4 fruit fly cellular contexts compared by ENCODE assay signal in the genomic region with DNA sequence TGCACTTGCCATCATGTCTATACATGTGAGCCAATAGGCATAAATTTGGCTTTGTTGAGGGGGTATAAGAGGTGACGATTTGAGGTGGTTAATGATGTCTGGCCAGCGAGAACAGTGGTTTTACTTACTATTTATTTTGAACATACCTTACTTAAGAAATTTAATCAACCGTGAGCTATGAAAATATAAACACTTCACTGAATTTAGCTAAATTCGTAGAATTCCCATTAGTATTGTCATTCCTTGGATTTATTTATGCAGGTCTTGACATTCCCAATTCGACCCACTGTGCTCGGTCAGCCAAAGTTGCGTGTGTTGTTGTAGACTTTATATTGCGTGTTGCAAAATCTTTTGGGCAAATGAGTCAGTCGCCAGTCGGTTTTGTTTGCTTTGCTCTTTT.
TF ChIP-seq lines count a peak whose summit lies in the region.

No protein-coding gene starts in this region.

- no peak for TF ChIP-seq CTCF in whole organism, embryonic (GFP tag; optimal IDR thresholded peaks at IDR 0.05; lab: Kevin White, UChicago)

TF ChIP-seq in whole organism, embryonic, 481 proteins besides CTCF, POLR2A, EP300 and RAD21 (continues in another document):
- TF ChIP-seq GATAe (GFP tag; conservative IDR thresholded peaks at IDR 0.05; lab: Robert Waterston, UW) (no peak), Kr (GFP tag; optimal IDR thresholded peaks at IDR 0.05; lab: Kevin White, UChicago) (no peak), chinmo (GFP tag; IDR thresholded peaks at IDR 0.05; lab: Robert Waterston, UW; ENCODE audit: partially characterized antibody) (no peak), dysf (GFP tag; IDR thresholded peaks at IDR 0.05; lab: Robert Waterston, UW) (peak; percentile 38; the same call in 1 of the 3 replicates), CG14441 (GFP tag; IDR thresholded peaks at IDR 0.05; lab: Robert Waterston, UW) (peak; percentile 60), Dek (tag; optimal IDR thresholded peaks at IDR 0.05; lab: Kevin White, UChicago) (no peak), gem (tag; optimal IDR thresholded peaks at IDR 0.05; lab: Kevin White, UChicago) (peak; percentile 32), CG12744 (GFP tag; optimal IDR thresholded peaks at IDR 0.05; lab: Kevin White, UChicago) (no peak), CG10462 (GFP tag; optimal IDR thresholded peaks at IDR 0.05; lab: Kevin White, UChicago) (no peak), exex (tag; optimal IDR thresholded peaks at IDR 0.05; lab: Kevin White, UChicago) (no peak), CG31365 (tag; optimal IDR thresholded peaks at IDR 0.05; lab: Kevin White, UChicago) (no peak), slbo (GFP tag; IDR thresholded peaks at IDR 0.05; lab: Robert Waterston, UW) (peak; percentile 15; the same call in 1 of the 2 replicates), usp (GFP tag; optimal IDR thresholded peaks at IDR 0.05; lab: Kevin White, UChicago) (no peak), Xbp1 (GFP tag; optimal IDR thresholded peaks at IDR 0.05; lab: Kevin White, UChicago) (no peak), sisA (GFP tag; IDR thresholded peaks at IDR 0.05; lab: Robert Waterston, UW) (no peak), her (GFP tag; optimal IDR thresholded peaks at IDR 0.05; lab: Kevin White, UChicago) (no peak), CG7928 (GFP tag; optimal IDR thresholded peaks at IDR 0.05; lab: Kevin White, UChicago) (no peak), pum (GFP tag; optimal IDR thresholded peaks at IDR 0.05; lab: Kevin White, UChicago) (no peak), Pdp1 (GFP tag; optimal IDR thresholded peaks at IDR 0.05; lab: Kevin White, UChicago) (no peak), Fer3 (tag; optimal IDR thresholded peaks at IDR 0.05; lab: Kevin White, UChicago) (no peak), CG11085 (GFP tag; IDR thresholded peaks at IDR 0.05; lab: Robert Waterston, UW) (no peak), CG14014 (GFP tag; IDR thresholded peaks at IDR 0.05; lab: Robert Waterston, UW) (no peak)

TF ChIP-seq in whole organism, prepupa, 60 proteins besides CTCF, POLR2A, EP300 and RAD21 (continues in another document):
- TF ChIP-seq Smox (GFP tag; optimal IDR thresholded peaks at IDR 0.05; lab: Kevin White, UChicago), result peak; percentile 34
- TF ChIP-seq Lpt (GFP tag; optimal IDR thresholded peaks at IDR 0.05; lab: Kevin White, UChicago), result peak; percentile 31
- peak; percentile 4 for TF ChIP-seq CG34406 (GFP tag; optimal IDR thresholded peaks at IDR 0.05; lab: Kevin White, UChicago)
- no peak for TF ChIP-seq CG6808 (GFP tag; optimal IDR thresholded peaks at IDR 0.05; lab: Kevin White, UChicago)
- peak; percentile 50 for TF ChIP-seq Hr4 (GFP tag; optimal IDR thresholded peaks at IDR 0.05; lab: Kevin White, UChicago)
- no peak for TF ChIP-seq CG11902 (GFP tag; optimal IDR thresholded peaks at IDR 0.05; lab: Kevin White, UChicago)
- TF ChIP-seq topi (GFP tag; optimal IDR thresholded peaks at IDR 0.05; lab: Kevin White, UChicago), result peak; percentile 31
- no peak for TF ChIP-seq dsx (GFP tag; optimal IDR thresholded peaks at IDR 0.05; lab: Kevin White, UChicago; ENCODE audit: poor library complexity, severe bottlenecking)
- peak; percentile 29 for TF ChIP-seq CG10631 (GFP tag; optimal IDR thresholded peaks at IDR 0.05; lab: Kevin White, UChicago)
- TF ChIP-seq Gug (GFP tag; IDR thresholded peaks at IDR 0.05; lab: Robert Waterston, UW), result 0 out of 2 replicates have a peak, but pooled peaks have one; percentile 16
- peak; percentile 11 for TF ChIP-seq Sox15 (GFP tag; optimal IDR thresholded peaks at IDR 0.05; lab: Kevin White, UChicago)
- no peak for TF ChIP-seq CG9139 (GFP tag; optimal IDR thresholded peaks at IDR 0.05; lab: Kevin White, UChicago)
- TF ChIP-seq CG16779 (tag; optimal IDR thresholded peaks at IDR 0.05; lab: Kevin White, UChicago), result no peak
- TF ChIP-seq CG7368 (GFP tag; optimal IDR thresholded peaks at IDR 0.05; lab: Kevin White, UChicago), result peak; percentile 17
- peak; percentile 79 for TF ChIP-seq CG15336 (GFP tag; IDR thresholded peaks at IDR 0.05; lab: Robert Waterston, UW)
- TF ChIP-seq Sox14 (GFP tag; optimal IDR thresholded peaks at IDR 0.05; lab: Kevin White, UChicago), result peak; percentile 35
- TF ChIP-seq Met (GFP tag; optimal IDR thresholded peaks at IDR 0.05; lab: Kevin White, UChicago), result peak; percentile 43
- no peak for TF ChIP-seq Ets96B (tag; optimal IDR thresholded peaks at IDR 0.05; lab: Kevin White, UChicago)
- peak; percentile 11 for TF ChIP-seq Ets21C (GFP tag; optimal IDR thresholded peaks at IDR 0.05; lab: Kevin White, UChicago)
- TF ChIP-seq Eip78C (GFP tag; lab: Kevin White, UChicago), result peak; percentile 81
- peak; percentile 2 for TF ChIP-seq vri (GFP tag; optimal IDR thresholded peaks at IDR 0.05; lab: Kevin White, UChicago)
- TF ChIP-seq pdm3 (GFP tag; optimal IDR thresholded peaks at IDR 0.05; lab: Kevin White, UChicago), result peak; percentile 61

TF ChIP-seq in whole organism, pupa, 21 proteins besides CTCF, POLR2A, EP300 and RAD21:
- peak; percentile 41 for TF ChIP-seq CG8301 (tag; optimal IDR thresholded peaks at IDR 0.05; lab: Kevin White, UChicago)
- peak; percentile 80 for TF ChIP-seq fd96Ca (GFP tag; IDR thresholded peaks at IDR 0.05; lab: Robert Waterston, UW)
- peak; percentile 52; the same call in 1 of the 2 replicates for TF ChIP-seq rn (GFP tag; IDR thresholded peaks at IDR 0.05; lab: Robert Waterston, UW)
- peak; percentile 79 for TF ChIP-seq CG4496 (GFP tag; IDR thresholded peaks at IDR 0.05; lab: Robert Waterston, UW)
- TF ChIP-seq CG34367 (tag; optimal IDR thresholded peaks at IDR 0.05; lab: Kevin White, UChicago), result no peak
- no peak for TF ChIP-seq gl (tag; optimal IDR thresholded peaks at IDR 0.05; lab: Kevin White, UChicago)
- TF ChIP-seq CG32121 (GFP tag; IDR thresholded peaks at IDR 0.05; lab: Robert Waterston, UW), result peak; percentile 78
- TF ChIP-seq Pif1A (GFP tag; optimal IDR thresholded peaks at IDR 0.05; lab: Kevin White, UChicago), result peak; percentile 18
- TF ChIP-seq CG8159 (tag; optimal IDR thresholded peaks at IDR 0.05; lab: Kevin White, UChicago), result no peak
- peak; percentile 70 for TF ChIP-seq Ets98B (GFP tag; IDR thresholded peaks at IDR 0.05; lab: Robert Waterston, UW)
- TF ChIP-seq CG14655 (GFP tag; optimal IDR thresholded peaks at IDR 0.05; lab: Kevin White, UChicago), result peak; percentile 26
- no peak for TF ChIP-seq EcR (GFP tag; optimal IDR thresholded peaks at IDR 0.05; lab: Kevin White, UChicago)
- no peak for TF ChIP-seq CG13204 (GFP tag; optimal IDR thresholded peaks at IDR 0.05; lab: Kevin White, UChicago)
- no peak for TF ChIP-seq CG10348 (GFP tag; IDR thresholded peaks at IDR 0.05; lab: Robert Waterston, UW)
- no peak for TF ChIP-seq CG15710 (tag; optimal IDR thresholded peaks at IDR 0.05; lab: Kevin White, UChicago)
- TF ChIP-seq CG9948 (tag; optimal IDR thresholded peaks at IDR 0.05; lab: Kevin White, UChicago), result peak; percentile 13
- TF ChIP-seq CG17806 (tag; optimal IDR thresholded peaks at IDR 0.05; lab: Kevin White, UChicago), result peak; percentile 16
- TF ChIP-seq Pif1B (GFP tag; optimal IDR thresholded peaks at IDR 0.05; lab: Kevin White, UChicago), result peak; percentile 32
- TF ChIP-seq CG12605 (GFP tag; IDR thresholded peaks at IDR 0.05; lab: Robert Waterston, UW), result peak; percentile 33; the same call in 1 of the 2 replicates
- TF ChIP-seq Snoo (tag; optimal IDR thresholded peaks at IDR 0.05; lab: Kevin White, UChicago), result no peak
- TF ChIP-seq D1 (tag; optimal IDR thresholded peaks at IDR 0.05; lab: Kevin White, UChicago), result no peak

TF ChIP-seq in whole organism, wandering third instar larva, 38 proteins besides CTCF, POLR2A, EP300 and RAD21 (continues in another document):
- TF ChIP-seq Abd-B (GFP tag; optimal IDR thresholded peaks at IDR 0.05; lab: Kevin White, UChicago), result no peak
- no peak for TF ChIP-seq N (GFP tag; optimal IDR thresholded peaks at IDR 0.05; lab: Kevin White, UChicago)
- no peak for TF ChIP-seq Dif (GFP tag; optimal IDR thresholded peaks at IDR 0.05; lab: Kevin White, UChicago; ENCODE audit: partially characterized antibody)
- no peak for TF ChIP-seq dmrt93B (GFP tag; optimal IDR thresholded peaks at IDR 0.05; lab: Kevin White, UChicago)
- peak; percentile 36 for TF ChIP-seq ey (GFP tag; optimal IDR thresholded peaks at IDR 0.05; lab: Kevin White, UChicago)
- TF ChIP-seq Rel (GFP tag; optimal IDR thresholded peaks at IDR 0.05; lab: Kevin White, UChicago), result no peak
- no peak for TF ChIP-seq Rel (tag; optimal IDR thresholded peaks at IDR 0.05; lab: Kevin White, UChicago)
- peak; percentile 30 for TF ChIP-seq OdsH (GFP tag; optimal IDR thresholded peaks at IDR 0.05; lab: Kevin White, UChicago)
- TF ChIP-seq Myc (optimal IDR thresholded peaks at IDR 0.05; lab: Kevin White, UChicago), result no peak
- TF ChIP-seq brk (GFP tag; optimal IDR thresholded peaks at IDR 0.05; lab: Kevin White, UChicago), result no peak
- TF ChIP-seq CrebA (GFP tag; optimal IDR thresholded peaks at IDR 0.05; lab: Kevin White, UChicago; ENCODE audit: borderline replicate concordance), result no peak
- TF ChIP-seq GATAd (GFP tag; optimal IDR thresholded peaks at IDR 0.05; lab: Kevin White, UChicago), result no peak
- TF ChIP-seq jim (GFP tag; optimal IDR thresholded peaks at IDR 0.05; lab: Kevin White, UChicago), result no peak
- no peak for TF ChIP-seq CG32264 (GFP tag; optimal IDR thresholded peaks at IDR 0.05; lab: Kevin White, UChicago)
- TF ChIP-seq rgr (GFP tag; optimal IDR thresholded peaks at IDR 0.05; lab: Kevin White, UChicago), result peak; percentile 48
- TF ChIP-seq Hr83 (GFP tag; optimal IDR thresholded peaks at IDR 0.05; lab: Kevin White, UChicago; ENCODE audit: poor library complexity, severe bottlenecking), result no peak
- TF ChIP-seq sv (GFP tag; optimal IDR thresholded peaks at IDR 0.05; lab: Kevin White, UChicago), result no peak
- TF ChIP-seq HLH106 (tag; optimal IDR thresholded peaks at IDR 0.05; lab: Kevin White, UChicago), result no peak
- no peak for TF ChIP-seq Hr78 (GFP tag; optimal IDR thresholded peaks at IDR 0.05; lab: Kevin White, UChicago)
- no peak for TF ChIP-seq Sp1 (GFP tag; optimal IDR thresholded peaks at IDR 0.05; lab: Kevin White, UChicago)
- peak; percentile 6 for TF ChIP-seq br (GFP tag; optimal IDR thresholded peaks at IDR 0.05; lab: Kevin White, UChicago)
- TF ChIP-seq fru (GFP tag; optimal IDR thresholded peaks at IDR 0.05; lab: Kevin White, UChicago), result peak; percentile 31
- TF ChIP-seq foxo (GFP tag; optimal IDR thresholded peaks at IDR 0.05; lab: Kevin White, UChicago), result peak in 1 of 2 experiments; percentile 33
- no peak for TF ChIP-seq woc (GFP tag; optimal IDR thresholded peaks at IDR 0.05; lab: Kevin White, UChicago)
- no peak for TF ChIP-seq tai (GFP tag; optimal IDR thresholded peaks at IDR 0.05; lab: Kevin White, UChicago)
- TF ChIP-seq lola (GFP tag; optimal IDR thresholded peaks at IDR 0.05; lab: Kevin White, UChicago), result no peak
- TF ChIP-seq sage (GFP tag; optimal IDR thresholded peaks at IDR 0.05; lab: Kevin White, UChicago), result no peak
- no peak for TF ChIP-seq Mio (GFP tag; optimal IDR thresholded peaks at IDR 0.05; lab: Kevin White, UChicago)
- TF ChIP-seq Dfd (GFP tag; optimal IDR thresholded peaks at IDR 0.05; lab: Kevin White, UChicago), result no peak
- peak; percentile 4 for TF ChIP-seq psq (GFP tag; optimal IDR thresholded peaks at IDR 0.05; lab: Kevin White, UChicago)
- peak; percentile 24 for TF ChIP-seq Hnf4 (GFP tag; optimal IDR thresholded peaks at IDR 0.05; lab: Kevin White, UChicago)

Comparison
In these comparisons a context has a peak if more than half of its experiments do, and no peak if none do; other contexts are left out.
1. Of the 7 proteins assayed by ChIP-seq in both whole organism, embryonic and whole organism, prepupa: peak only in whole organism, embryonic: none; only in whole organism, prepupa: Gug, Hr39 and Lpt; in both: Sox102F; in neither: 3.